Fruit fly (Drosophila melanogaster): Measurements from ENCODE around the gene CG31457.
A peak's percentile ranks its signal among the peaks of the same experiment; 100 is the strongest.

Gene CG31457

dm6 chr3R:23173393-23173981 is 45.7 kb upstream of the CG31457 start, which contains the start of gene CG46310 (continued):
- peak; percentile 43; the same call in 1 of the 2 replicates for TF ChIP-seq Rx (GFP tag; IDR thresholded peaks at IDR 0.05)
- TF ChIP-seq CG12391 (tag; optimal IDR thresholded peaks at IDR 0.05) = peak; percentile 69
- TF ChIP-seq CG2116 (GFP tag; optimal IDR thresholded peaks at IDR 0.05) = no peak
- TF ChIP-seq Chrac-16 (GFP tag; optimal IDR thresholded peaks at IDR 0.05) = peak; percentile 31
- TF ChIP-seq Dbx (GFP tag; IDR thresholded peaks at IDR 0.05) = peak; percentile 79
- peak; percentile 68 for TF ChIP-seq bcd (GFP tag; optimal IDR thresholded peaks at IDR 0.05)
- TF ChIP-seq ken (GFP tag; IDR thresholded peaks at IDR 0.05) = peak; percentile 69; the same call in 1 of the 3 replicates
- no peak for TF ChIP-seq bab2 (GFP tag; optimal IDR thresholded peaks at IDR 0.05)
- TF ChIP-seq CG5953 (GFP tag; IDR thresholded peaks at IDR 0.05) = peak; percentile 58
- TF ChIP-seq CG8388 (GFP tag; optimal IDR thresholded peaks at IDR 0.05) = peak; percentile 75
- no peak for TF ChIP-seq Doc2 (GFP tag; IDR thresholded peaks at IDR 0.05)
- no peak for TF ChIP-seq pnt (GFP tag; optimal IDR thresholded peaks at IDR 0.05)
- TF ChIP-seq MBD-R2 (GFP tag; IDR thresholded peaks at IDR 0.05) = peak; percentile 56; the same call in 1 of the 2 replicates
- no peak for TF ChIP-seq CG12942 (GFP tag; optimal IDR thresholded peaks at IDR 0.05)
- TF ChIP-seq slbo (GFP tag; IDR thresholded peaks at IDR 0.05) = peak; percentile 86
- peak; percentile 83 for TF ChIP-seq CG7839 (tag; optimal IDR thresholded peaks at IDR 0.05)
- TF ChIP-seq yki (optimal IDR thresholded peaks at IDR 0.05) = no peak
- no peak for TF ChIP-seq Atf-2 (GFP tag; optimal IDR thresholded peaks at IDR 0.05)
- TF ChIP-seq bbx (GFP tag; IDR thresholded peaks at IDR 0.05; ENCODE audit: partially characterized antibody) = peak; percentile 49; the same call in 1 of the 2 replicates
- peak; percentile 84 for TF ChIP-seq Aef1 (GFP tag; IDR thresholded peaks at IDR 0.05)
- no peak for TF ChIP-seq maf-S (GFP tag; optimal IDR thresholded peaks at IDR 0.05)
- TF ChIP-seq hb (GFP tag; IDR thresholded peaks at IDR 0.05; ENCODE audit: partially characterized antibody) = no peak
- no peak for TF ChIP-seq CG17186 (GFP tag; optimal IDR thresholded peaks at IDR 0.05)
- peak; percentile 77 for TF ChIP-seq CG34376 (GFP tag; optimal IDR thresholded peaks at IDR 0.05)
- peak; percentile 59 for TF ChIP-seq CG4424 (GFP tag; optimal IDR thresholded peaks at IDR 0.05)
- peak; percentile 71 for TF ChIP-seq Dek (tag; optimal IDR thresholded peaks at IDR 0.05)
- no peak for TF ChIP-seq CG2202 (tag; optimal IDR thresholded peaks at IDR 0.05)
- peak; percentile 68 for TF ChIP-seq Blimp-1 (GFP tag; optimal IDR thresholded peaks at IDR 0.05)
- peak; percentile 57 for TF ChIP-seq onecut (GFP tag; IDR thresholded peaks at IDR 0.05)
- no peak for TF ChIP-seq CG10431 (GFP tag; optimal IDR thresholded peaks at IDR 0.05)
- peak; percentile 78 for TF ChIP-seq CG2678 (tag; optimal IDR thresholded peaks at IDR 0.05)
- peak; percentile 12 for TF ChIP-seq gro (GFP tag; optimal IDR thresholded peaks at IDR 0.05)
- peak; percentile 55 for TF ChIP-seq az2 (GFP tag; optimal IDR thresholded peaks at IDR 0.05)
- TF ChIP-seq Atf6 (GFP tag; IDR thresholded peaks at IDR 0.05) = peak; percentile 81
- TF ChIP-seq mirr (GFP tag; optimal IDR thresholded peaks at IDR 0.05) = peak; percentile 67
- peak; percentile 56 for TF ChIP-seq CG12071 (GFP tag; optimal IDR thresholded peaks at IDR 0.05)
- peak; percentile 35; the same call in 1 of the 2 replicates for TF ChIP-seq ro (GFP tag; IDR thresholded peaks at IDR 0.05)
- TF ChIP-seq cad (GFP tag; optimal IDR thresholded peaks at IDR 0.05) = no peak
- peak; percentile 62; the same call in 1 of the 2 replicates for TF ChIP-seq sim (GFP tag; IDR thresholded peaks at IDR 0.05)
- no peak for TF ChIP-seq Bteb2 (GFP tag; optimal IDR thresholded peaks at IDR 0.05)
- TF ChIP-seq BtbVII (GFP tag; optimal IDR thresholded peaks at IDR 0.05) = peak; percentile 63
- TF ChIP-seq CG17328 (GFP tag; IDR thresholded peaks at IDR 0.05) = peak; percentile 75
- TF ChIP-seq Sox100B (GFP tag; optimal IDR thresholded peaks at IDR 0.05) = peak; percentile 56
- peak; percentile 41 for TF ChIP-seq CG13775 (GFP tag; optimal IDR thresholded peaks at IDR 0.05)
- TF ChIP-seq Dip2 (GFP tag; IDR thresholded peaks at IDR 0.05) = 0 out of 2 replicates have a peak, but pooled peaks have one; percentile 8
- TF ChIP-seq Adf1 (GFP tag; IDR thresholded peaks at IDR 0.05) = peak; percentile 81
- peak; percentile 75 for TF ChIP-seq ssp (GFP tag; IDR thresholded peaks at IDR 0.05)
- peak; percentile 79 for TF ChIP-seq Ada2b (GFP tag; IDR thresholded peaks at IDR 0.05)
- no peak for TF ChIP-seq CG17802 (tag; optimal IDR thresholded peaks at IDR 0.05)
- TF ChIP-seq CG12744 (GFP tag; optimal IDR thresholded peaks at IDR 0.05) = no peak
- peak; percentile 62 for TF ChIP-seq Nf-YC (tag; optimal IDR thresholded peaks at IDR 0.05)
